Worm (Caenorhabditis elegans) whole organism, L4 larva: ENCODE data around the gene ifbp-1.

Experiments
- T20F7.1 ChIP-seq: fragments of 200-800 bp; sonication (Bioruptor generic); optimal IDR thresholded peaks from 2 replicates; lab custom pipeline; 2018; ENCODE audit warnings: mild to moderate bottlenecking, missing genetic modification characterization, missing compliant biosample characterization
- Y5F2A.4 ChIP-seq: fragments of 200-800 bp; sonication (Bioruptor generic); optimal IDR thresholded peaks from 2 replicates; lab custom pipeline; 2018; ENCODE audit warnings: mild to moderate bottlenecking, missing genetic modification characterization, missing compliant biosample characterization
- Y75B8A.6 ChIP-seq: fragments of 200-800 bp; sonication (Bioruptor generic); IDR thresholded peaks from 2 replicates; pipeline ENCODE4 v1.3.6; 2022; ENCODE audit warnings: missing genetic modification reagents, missing genetic modification characterization, missing compliant biosample characterization
- ZK337.2 ChIP-seq: fragments of 200-800 bp; sonication (Bioruptor generic); IDR thresholded peaks from 2 replicates; pipeline ENCODE4 v1.3.6; 2022; ENCODE audit warnings: missing genetic modification reagents, missing genetic modification characterization, missing compliant biosample characterization
- aha-1 ChIP-seq: fragments of 150-350 bp; peaks from one replicate; lab custom pipeline; 2014; ENCODE audit warnings: missing biosample characterization, missing genetic modification characterization
- ces-1 ChIP-seq: fragments of 150-350 bp; sonication (generic microtip); optimal IDR thresholded peaks from 4 replicates; lab custom pipeline; 2014; ENCODE audit warnings: missing biosample characterization, missing genetic modification reagents, missing genetic modification characterization
- cey-2 ChIP-seq: sonication (generic microtip); optimal IDR thresholded peaks from 3 replicates; lab custom pipeline; 2017; ENCODE audit warnings: missing genetic modification characterization, mild to moderate bottlenecking, missing compliant biosample characterization, antibody characterized with exemption, borderline replicate concordance; ENCODE audit not compliant: insufficient read depth
- daf-16 ChIP-seq, 3 experiments: sonication (generic microtip); optimal IDR thresholded peaks; 2 replicates each; lab custom pipeline; 2016 to 2017; ENCODE audit warnings: missing genetic modification characterization in 3 of 3, missing genetic modification reagents in 3 of 3, mild to moderate bottlenecking in 2 of 3, missing compliant biosample characterization in 2 of 3, missing biosample characterization in 1 of 3, moderate library complexity in 1 of 3
- daf-8 ChIP-seq: fragments of 200-800 bp; sonication (Bioruptor generic); IDR thresholded peaks from 2 replicates; pipeline ENCODE4 v1.3.6; 2022; ENCODE audit warnings: missing genetic modification characterization, missing compliant biosample characterization
- dmd-6 ChIP-seq: fragments of 200-800 bp; sonication (Bioruptor generic); IDR thresholded peaks from 2 replicates; pipeline ENCODE4 v1.3.6; 2022; ENCODE audit warnings: missing genetic modification reagents, missing genetic modification characterization, missing compliant biosample characterization
- dpl-1 ChIP-seq: fragments of 150-350 bp; optimal IDR thresholded peaks from 2 replicates; lab custom pipeline; 2014; ENCODE audit warnings: missing biosample characterization, missing genetic modification reagents, missing genetic modification characterization
- egl-43 ChIP-seq: fragments of 200-800 bp; sonication (Bioruptor generic); IDR thresholded peaks from 2 replicates; pipeline ENCODE4 v1.3.6; 2022; ENCODE audit warnings: missing genetic modification reagents, missing genetic modification characterization, missing compliant biosample characterization
- fos-1 ChIP-seq: fragments of 150-350 bp; optimal IDR thresholded peaks from 2 replicates; lab custom pipeline; 2014; ENCODE audit warnings: missing biosample characterization, missing genetic modification characterization
- gei-8 ChIP-seq: fragments of 200-800 bp; sonication (Bioruptor generic); optimal IDR thresholded peaks from 2 replicates; lab custom pipeline; 2018; ENCODE audit warnings: mild to moderate bottlenecking, missing genetic modification characterization, missing compliant biosample characterization
- hlh-11 ChIP-seq: fragments of 200-800 bp; sonication (Bioruptor generic); optimal IDR thresholded peaks from 2 replicates; lab custom pipeline; 2018; ENCODE audit warnings: mild to moderate bottlenecking, missing genetic modification characterization, missing compliant biosample characterization
- hlh-30 ChIP-seq: sonication (generic microtip); optimal IDR thresholded peaks from 2 replicates; lab custom pipeline; 2017; ENCODE audit warnings: antibody characterized with exemption, mild to moderate bottlenecking, missing genetic modification characterization, missing compliant biosample characterization; ENCODE audit not compliant: insufficient read depth
- hmg-1.1 ChIP-seq: fragments of 200-800 bp; sonication (Bioruptor generic); IDR thresholded peaks from 2 replicates; pipeline ENCODE4 v1.3.6; 2022; ENCODE audit warnings: missing genetic modification reagents, missing genetic modification characterization, missing compliant biosample characterization
- lin-13 ChIP-seq: fragments of 150-350 bp; optimal IDR thresholded peaks from 2 replicates; lab custom pipeline; 2014; ENCODE audit warnings: missing biosample characterization, missing genetic modification reagents, missing genetic modification characterization
- lin-38 ChIP-seq: fragments of 200-800 bp; sonication (Bioruptor generic); IDR thresholded peaks from 2 replicates; pipeline ENCODE4 v1.3.6; 2022; ENCODE audit warnings: missing genetic modification reagents, missing genetic modification characterization, missing compliant biosample characterization
- lsy-2 ChIP-seq, 2 experiments: fragments of 150-350 bp in 1 of 2; sonication (generic microtip) in 1 of 2; optimal IDR thresholded peaks; 2 replicates each; lab custom pipeline; 2014 to 2017; ENCODE audit warnings: missing biosample characterization in 2 of 2, missing genetic modification characterization in 2 of 2
- nhr-11 ChIP-seq: fragments of 150-350 bp; optimal IDR thresholded peaks from 2 replicates; lab custom pipeline; 2014; ENCODE audit warnings: missing biosample characterization, missing genetic modification characterization
- nhr-237 ChIP-seq: sonication (generic microtip); optimal IDR thresholded peaks from 2 replicates; lab custom pipeline; 2017; ENCODE audit warnings: missing biosample characterization, missing genetic modification characterization
- nhr-28 ChIP-seq: fragments of 150-350 bp; optimal IDR thresholded peaks from 2 replicates; lab custom pipeline; 2014; ENCODE audit warnings: missing biosample characterization, missing genetic modification characterization
- nhr-48 ChIP-seq: sonication (generic microtip); optimal IDR thresholded peaks from 2 replicates; lab custom pipeline; 2016; ENCODE audit warnings: mild to moderate bottlenecking, missing genetic modification characterization, missing compliant biosample characterization
- nhr-6 ChIP-seq: fragments of 150-350 bp; optimal IDR thresholded peaks from 2 replicates; lab custom pipeline; 2014; ENCODE audit warnings: missing biosample characterization, missing genetic modification characterization
- nhr-77 ChIP-seq: fragments of 150-350 bp; optimal IDR thresholded peaks from 2 replicates; lab custom pipeline; 2014; ENCODE audit warnings: missing biosample characterization, missing genetic modification characterization
- pha-4 ChIP-seq, 2 experiments: fragments of 150-350 bp in 1 of 2; fragments of 200-800 bp in 1 of 2; sonication (Bioruptor generic) in 1 of 2; IDR thresholded peaks in 1 of 2; optimal IDR thresholded peaks in 1 of 2; 2 replicates each; pipeline versions ENCODE4 v1.3.6 to Lab custom; 2014 to 2022; ENCODE audit warnings: missing genetic modification characterization in 2 of 2, missing genetic modification reagents in 2 of 2, missing biosample characterization in 1 of 2, missing compliant biosample characterization in 1 of 2
- php-3 ChIP-seq: fragments of 200-800 bp; sonication (Bioruptor generic); IDR thresholded peaks from 2 replicates; pipeline ENCODE4 v1.3.6; 2022; ENCODE audit warnings: missing genetic modification reagents, missing genetic modification characterization, missing compliant biosample characterization
- pqm-1 ChIP-seq: sonication (generic microtip); optimal IDR thresholded peaks from 2 replicates; lab custom pipeline; 2017; ENCODE audit warnings: missing biosample characterization, missing genetic modification characterization
- set-16 ChIP-seq: fragments of 200-800 bp; sonication (Bioruptor generic); IDR thresholded peaks from 2 replicates; pipeline ENCODE4 v1.3.6; 2022; ENCODE audit warnings: missing genetic modification reagents, missing genetic modification characterization, missing compliant biosample characterization
- snpc-4 ChIP-seq: fragments of 150-350 bp; optimal IDR thresholded peaks from 2 replicates; lab custom pipeline; 2014; ENCODE audit warnings: missing biosample characterization, missing genetic modification characterization
- tra-1 ChIP-seq: fragments of 200-800 bp; sonication (Bioruptor generic); IDR thresholded peaks from 2 replicates; pipeline ENCODE4 v1.3.6; 2022; ENCODE audit warnings: missing genetic modification reagents, missing genetic modification characterization, missing compliant biosample characterization
- unc-62 ChIP-seq, 3 experiments: fragments of 150-350 bp in 1 of 3; sonication (generic microtip); optimal IDR thresholded peaks in 2 of 3; peaks in 1 of 3; 1 replicate in 1 of 3; 2 replicates in 2 of 3; lab custom pipeline; 2014 to 2017; ENCODE audit warnings: missing biosample characterization in 3 of 3, missing genetic modification characterization in 3 of 3, missing genetic modification reagents in 3 of 3, missing genotype in 1 of 3
- zag-1 ChIP-seq: fragments of 150-350 bp; optimal IDR thresholded peaks from 2 replicates; lab custom pipeline; 2014; ENCODE audit warnings: missing biosample characterization, missing genetic modification characterization
- zip-2 ChIP-seq: fragments of 150-350 bp; optimal IDR thresholded peaks from 2 replicates; lab custom pipeline; 2014; ENCODE audit warnings: missing biosample characterization, missing genetic modification characterization

ifbp-1 gene

DNA sequence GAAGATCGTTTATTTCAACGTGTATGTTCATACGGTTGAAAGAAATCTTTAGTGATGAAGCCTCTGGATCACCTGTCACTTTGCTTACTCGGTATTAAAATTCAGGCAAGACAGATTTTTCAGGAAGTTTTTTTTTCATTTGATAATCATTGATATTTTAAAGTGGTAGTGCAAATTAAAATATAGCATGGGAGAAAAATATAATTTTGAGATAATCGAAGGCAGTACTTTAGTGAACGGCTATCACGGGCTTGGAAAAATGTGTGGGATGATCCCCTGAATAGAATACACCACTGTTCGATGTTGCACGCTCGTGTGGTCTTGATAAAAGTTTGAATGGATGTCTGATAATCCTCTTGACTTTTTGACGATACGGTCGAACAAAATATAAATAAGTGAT, 47.3 kb upstream of the ifbp-1 start:
- no peak for TF ChIP-seq zag-1 (tag; lab: Kevin White, UChicago)
- TF ChIP-seq unc-62 (GFP tag; optimal IDR thresholded peaks at IDR 0.05 in 1 of 2; lab: Kevin White, UChicago): peak in 1 of 2 experiments; percentile 96
- TF ChIP-seq unc-62 (tag; optimal IDR thresholded peaks at IDR 0.05; lab: Kevin White, UChicago): no peak
- TF ChIP-seq daf-16 (GFP tag; optimal IDR thresholded peaks at IDR 0.05; lab: Kevin White, UChicago): no peak
- TF ChIP-seq daf-16 (tag; optimal IDR thresholded peaks at IDR 0.05; lab: Kevin White, UChicago): no peak
- TF ChIP-seq, all 104 proteins: peak for 1

DNA sequence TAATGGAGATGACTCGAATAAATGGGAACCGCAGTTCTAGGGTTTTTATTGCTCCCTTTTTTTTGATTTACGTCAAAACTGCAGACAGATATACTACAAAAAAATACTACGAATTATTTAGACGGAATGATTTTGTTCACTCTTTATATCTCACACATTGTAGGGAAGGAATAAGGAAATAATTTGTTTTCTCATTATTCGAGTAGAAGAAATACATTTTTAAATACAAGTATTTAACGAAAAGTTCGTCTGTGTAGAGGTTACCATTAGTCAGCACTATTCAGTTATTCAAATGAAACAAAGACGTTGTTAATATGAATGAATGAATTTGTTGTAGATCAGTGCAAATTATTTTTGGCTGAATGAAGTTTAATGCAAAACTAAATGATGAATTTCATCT, 46.7 kb upstream of the ifbp-1 start, which contains the start of gene srd-18:
Gene srd-18, minus strand, starts transcription at position 101 of the 400 bp plus-strand sequence.
- TF ChIP-seq cey-2 (tag; lab: Kevin White, UChicago) (no peak), snpc-4 (tag; lab: Kevin White, UChicago) (no peak), daf-8 (no peak), zip-2 (tag; lab: Kevin White, UChicago) (no peak), nhr-48 (tag; lab: Kevin White, UChicago) (no peak), Y5F2A.4 (no peak)

DNA sequence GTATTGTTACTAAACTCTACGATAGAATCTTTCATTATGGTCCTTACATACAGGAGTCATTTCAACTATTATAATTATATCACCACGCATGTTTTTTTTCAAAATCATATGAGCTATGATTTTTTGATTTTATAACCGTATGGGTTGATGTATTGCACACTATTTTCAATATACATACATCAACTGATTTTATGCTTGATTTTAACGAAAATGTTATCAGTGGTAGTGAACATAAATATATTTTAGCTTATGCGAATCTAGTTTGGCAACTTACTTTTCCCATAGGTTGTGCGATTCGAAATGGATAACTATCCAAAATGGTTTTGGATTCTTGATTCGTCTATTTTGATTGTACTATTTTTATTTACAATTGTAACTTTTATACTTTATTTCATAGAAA, 43.5 kb upstream of the ifbp-1 start, which contains the start of gene srv-10:
Gene srv-10, plus strand, starts transcription at position 301 of the 400 bp plus-strand sequence.
- TF ChIP-seq nhr-77 (tag; lab: Kevin White, UChicago) (no peak), hlh-11 (tag; lab: Kevin White, UChicago) (no peak), ZK337.2 (GFP tag; lab: Robert Waterston, UW) (no peak), fos-1 (no peak), aha-1 (tag; lab: Kevin White, UChicago) (no peak), nhr-237 (no peak), dpl-1 (no peak), pha-4 (GFP tag; IDR thresholded peaks at IDR 0.05; lab: Robert Waterston, UW) (no peak), pha-4 (tag; optimal IDR thresholded peaks at IDR 0.05; lab: Kevin White, UChicago) (no peak), tra-1 (no peak), gei-8 (no peak), ces-1 (no peak), nhr-11 (tag; lab: Kevin White, UChicago) (no peak), lsy-2 (tag; optimal IDR thresholded peaks at IDR 0.05; lab: Kevin White, UChicago) (no peak), daf-16 (GFP tag; optimal IDR thresholded peaks at IDR 0.05; lab: Kevin White, UChicago) (no peak), daf-16 (tag; optimal IDR thresholded peaks at IDR 0.05; lab: Kevin White, UChicago) (no peak), hmg-1.1 (no peak), Y75B8A.6 (GFP tag; lab: Robert Waterston, UW) (no peak), nhr-48 (tag; lab: Kevin White, UChicago) (no peak)

DNA sequence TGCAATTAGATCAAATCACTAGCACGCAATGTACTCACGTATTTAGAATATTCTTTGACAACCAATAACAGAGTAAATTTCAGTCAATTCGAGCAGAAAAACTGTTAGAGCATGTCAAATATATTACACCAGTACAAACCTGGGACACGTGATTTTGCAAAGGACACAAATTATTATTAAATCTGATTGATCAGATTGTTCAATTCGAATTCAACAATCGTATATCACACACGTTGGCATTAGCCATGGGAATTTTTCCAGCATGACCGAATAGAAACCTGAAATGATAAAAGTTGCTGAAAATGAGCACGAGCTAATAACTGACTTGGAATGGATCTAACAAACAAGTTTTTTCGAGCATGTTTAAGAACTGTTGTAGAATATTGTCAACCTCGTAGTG, 43.0 kb upstream of the ifbp-1 start, which contains the start of gene srv-9:
Gene srv-9, minus strand, starts transcription at position 101 of the 400 bp plus-strand sequence.
- TF ChIP-seq lin-38 (GFP tag; lab: Robert Waterston, UW) (no peak), egl-43 (no peak), aha-1 (tag; lab: Kevin White, UChicago) (peak; percentile 44), set-16 (GFP tag; lab: Robert Waterston, UW) (no peak)

DNA sequence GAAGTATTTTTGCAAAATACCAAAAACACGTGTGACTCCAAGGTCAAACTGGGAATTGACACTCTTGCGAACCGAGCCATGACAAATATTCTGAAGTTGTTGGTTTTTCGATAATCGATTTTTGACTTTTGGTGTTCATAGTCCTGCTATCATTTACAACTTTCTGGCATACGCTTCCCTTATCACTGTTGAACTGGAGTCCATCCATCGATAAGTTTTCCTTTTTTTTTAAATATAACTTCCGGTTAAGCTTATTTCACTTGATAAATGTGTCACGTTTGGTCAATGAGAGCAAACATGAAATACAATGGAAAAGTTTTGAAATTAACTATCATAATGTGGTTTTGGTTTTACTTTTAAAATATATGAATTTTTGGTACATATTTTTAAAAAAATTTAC, 41.6 kb upstream of the ifbp-1 start:
- TF ChIP-seq hlh-30 (tag; lab: Kevin White, UChicago) (no peak), nhr-6 (tag; lab: Kevin White, UChicago) (no peak), lin-13 (no peak), T20F7.1 (GFP tag; lab: Kevin White, UChicago) (peak; percentile 16), dmd-6 (GFP tag; lab: Robert Waterston, UW) (peak; percentile 80), pqm-1 (tag; lab: Kevin White, UChicago) (peak; percentile 99), nhr-77 (tag; lab: Kevin White, UChicago) (peak; percentile 37), nhr-28 (tag; lab: Kevin White, UChicago) (peak; percentile 59), ZK337.2 (GFP tag; lab: Robert Waterston, UW) (no peak), php-3 (GFP tag; lab: Robert Waterston, UW) (no peak), set-16 (GFP tag; lab: Robert Waterston, UW) (no peak)
